Worm (Caenorhabditis elegans): Measurements from ENCODE around the gene F47H4.2.

- TF ChIP-seq pha-4 (tag; optimal IDR thresholded peaks at IDR 0.05) (no peak), tbx-9 (tag; optimal IDR thresholded peaks at IDR 0.05; ENCODE audit: borderline replicate concordance) (no peak), ZK185.1 (tag; optimal IDR thresholded peaks at IDR 0.05; ENCODE audit: poor library complexity, severe bottlenecking) (no peak), unc-62 (GFP tag; optimal IDR thresholded peaks at IDR 0.05) (no peak), lin-35 (GFP tag; optimal IDR thresholded peaks at IDR 0.05) (no peak), akir-1 (GFP tag; optimal IDR thresholded peaks at IDR 0.05) (no peak), Y95B8A.8 (GFP tag; IDR thresholded peaks at IDR 0.05) (no peak), hmg-1.2 (GFP tag; IDR thresholded peaks at IDR 0.05) (no peak), zfh-2 (GFP tag; conservative IDR thresholded peaks at IDR 0.05) (no peak), snpc-1.1 (tag; optimal IDR thresholded peaks at IDR 0.05; ENCODE audit: insufficient read depth) (no peak), nhr-90 (tag; optimal IDR thresholded peaks at IDR 0.05) (no peak), madf-3 (GFP tag; IDR thresholded peaks at IDR 0.05) (no peak)
Measured at ce11 chrV:17339349-17339748, 13.8 kb upstream of the F47H4.2 start.
